Worm (Caenorhabditis elegans): Measurements from ENCODE around the gene Y38H6C.8.

Gene Y38H6C.8

ce11 chrV:20551096-20551495 is 37.3 kb downstream of the Y38H6C.8 start, which contains the start of gene Y38H6C.20:
Gene Y38H6C.20 (minus strand): TSS chrV:20551196.
- no peak for TF ChIP-seq ccch-3 (GFP tag; optimal IDR thresholded peaks at IDR 0.05)
- no peak for TF ChIP-seq somi-1 (GFP tag; optimal IDR thresholded peaks at IDR 0.05)
- no peak for TF ChIP-seq aptf-2 (GFP tag; conservative IDR thresholded peaks at IDR 0.05)

ce11 chrV:20552971-20553370 is 39.2 kb downstream of the Y38H6C.8 start, which contains the start of gene vmo-1:
Gene vmo-1 (minus strand): TSS chrV:20553071.
- TF ChIP-seq cebp-2 (GFP tag; IDR thresholded peaks at IDR 0.05): no peak
- TF ChIP-seq tbx-9 (tag; optimal IDR thresholded peaks at IDR 0.05; ENCODE audit: borderline replicate concordance): no peak
- no peak for TF ChIP-seq ZK185.1 (tag; optimal IDR thresholded peaks at IDR 0.05; ENCODE audit: poor library complexity, severe bottlenecking)
- no peak for TF ChIP-seq let-607 (tag; optimal IDR thresholded peaks at IDR 0.05)
- no peak for TF ChIP-seq ztf-18 (tag; optimal IDR thresholded peaks at IDR 0.05)
- TF ChIP-seq madf-10 (tag; optimal IDR thresholded peaks at IDR 0.05): no peak
- no peak for TF ChIP-seq F22D6.2 (tag; optimal IDR thresholded peaks at IDR 0.05)
- TF ChIP-seq hsf-1 (GFP tag; IDR thresholded peaks at IDR 0.05): no peak
- no peak for TF ChIP-seq nhr-120 (GFP tag; IDR thresholded peaks at IDR 0.05)
- TF ChIP-seq snpc-4 (GFP tag; optimal IDR thresholded peaks at IDR 0.05): no peak
- no peak for TF ChIP-seq snpc-4 (tag; optimal IDR thresholded peaks at IDR 0.05)
- TF ChIP-seq lag-1 (GFP tag; IDR thresholded peaks at IDR 0.05): no peak
- no peak for TF ChIP-seq nhr-179 (tag; optimal IDR thresholded peaks at IDR 0.05)
- no peak for TF ChIP-seq die-1 (tag; optimal IDR thresholded peaks at IDR 0.05)

ce11 chrV:20555120-20555519 is 41.4 kb downstream of the Y38H6C.8 start, which contains the start of gene Y38H6C.21:
Gene Y38H6C.21 (minus strand): TSS chrV:20555267.
- TF ChIP-seq nhr-80 (tag; optimal IDR thresholded peaks at IDR 0.05) (peak; percentile 24), Y53G8AR.9 (GFP tag; conservative IDR thresholded peaks at IDR 0.05) (no peak)

ce11 chrV:20556260-20556659 is 42.5 kb downstream of the Y38H6C.8 start, which contains the start of gene Y38H6C.23:
Gene Y38H6C.23 (minus strand): TSS chrV:20556360.
- TF ChIP-seq F49E8.2 (tag; optimal IDR thresholded peaks at IDR 0.05; ENCODE audit: insufficient read depth): no peak
- no peak for TF ChIP-seq C17E4.6 (GFP tag; IDR thresholded peaks at IDR 0.05)
- TF ChIP-seq K11D2.4 (GFP tag; IDR thresholded peaks at IDR 0.05): no peak
- TF ChIP-seq nhr-80 (tag; optimal IDR thresholded peaks at IDR 0.05): peak; percentile 2

- no peak for TF ChIP-seq F52B5.7 (tag; optimal IDR thresholded peaks at IDR 0.05)
- TF ChIP-seq nhr-179 (tag; optimal IDR thresholded peaks at IDR 0.05): no peak
- TF ChIP-seq repo-1 (tag; optimal IDR thresholded peaks at IDR 0.05): no peak
- no peak for TF ChIP-seq sptf-2 (GFP tag; optimal IDR thresholded peaks at IDR 0.05)
- no peak for TF ChIP-seq madf-3 (GFP tag; IDR thresholded peaks at IDR 0.05)
- TF ChIP-seq T07F8.4 (tag; optimal IDR thresholded peaks at IDR 0.05): no peak
- TF ChIP-seq bed-1 (GFP tag; IDR thresholded peaks at IDR 0.05): no peak
- TF ChIP-seq him-1 (tag; optimal IDR thresholded peaks at IDR 0.05): no peak
- TF ChIP-seq lin-35 (GFP tag; optimal IDR thresholded peaks at IDR 0.05): no peak
- TF ChIP-seq tbp1 (GFP tag; optimal IDR thresholded peaks at IDR 0.05): no peak
These were observed 44.5 kb downstream of the Y38H6C.8 start, which contains the start of gene abf-4 for ce11 chrV:20558270-20558669. Gene abf-4 (minus strand): TSS chrV:20558370.

ce11 chrV:20561795-20562194 is 48.0 kb downstream of the Y38H6C.8 start, which contains the start of gene F26F2.1:
Gene F26F2.1 (minus strand): TSS chrV:20561895.
- no peak for TF ChIP-seq nhr-120 (GFP tag; IDR thresholded peaks at IDR 0.05)
- TF ChIP-seq egrh-3 (GFP tag; IDR thresholded peaks at IDR 0.05): no peak
- TF ChIP-seq nfyb-1 (GFP tag; IDR thresholded peaks at IDR 0.05): no peak
- no peak for TF ChIP-seq C17E4.6 (GFP tag; IDR thresholded peaks at IDR 0.05)
- TF ChIP-seq B0035.1 (tag; optimal IDR thresholded peaks at IDR 0.05): no peak
- no peak for TF ChIP-seq somi-1 (GFP tag; optimal IDR thresholded peaks at IDR 0.05)
- no peak for TF ChIP-seq gei-17 (GFP tag; optimal IDR thresholded peaks at IDR 0.05)
- TF ChIP-seq cebp-1 (GFP tag; IDR thresholded peaks at IDR 0.05): no peak
- TF ChIP-seq cebp-1 (tag; optimal IDR thresholded peaks at IDR 0.05): no peak
- TF ChIP-seq hmg-1.2 (GFP tag; IDR thresholded peaks at IDR 0.05): no peak
- no peak for TF ChIP-seq attf-5 (GFP tag; optimal IDR thresholded peaks at IDR 0.05)
- TF ChIP-seq F52B5.7 (tag; optimal IDR thresholded peaks at IDR 0.05): no peak

Measured in whole organism, young adult.